Worm (Caenorhabditis elegans) whole organism, L4 larva: Measurements from ENCODE around the gene unc-10.
A peak's percentile ranks its signal among the peaks of the same experiment; 100 is the strongest.

Experiments
- T20F7.1 ChIP-seq: fragments of 200-800 bp; sonication (Bioruptor generic); optimal IDR thresholded peaks from 2 replicates; lab custom pipeline; 2018; ENCODE audit warnings: mild to moderate bottlenecking, missing genetic modification characterization, missing compliant biosample characterization
- Y48G9A.11 ChIP-seq: fragments of 200-800 bp; sonication (Bioruptor generic); IDR thresholded peaks from 2 replicates; pipeline ENCODE4 v1.3.6; 2022; ENCODE audit warnings: missing genetic modification reagents, missing genetic modification characterization, missing compliant biosample characterization
- Y5F2A.4 ChIP-seq: fragments of 200-800 bp; sonication (Bioruptor generic); optimal IDR thresholded peaks from 2 replicates; lab custom pipeline; 2018; ENCODE audit warnings: mild to moderate bottlenecking, missing genetic modification characterization, missing compliant biosample characterization
- aha-1 ChIP-seq: fragments of 150-350 bp; peaks from one replicate; lab custom pipeline; 2014; ENCODE audit warnings: missing biosample characterization, missing genetic modification characterization
- ceh-20 ChIP-seq: fragments of 200-800 bp; sonication (Bioruptor generic); IDR thresholded peaks from 2 replicates; pipeline ENCODE4 v1.3.6; 2022; ENCODE audit warnings: missing genetic modification reagents, missing genetic modification characterization, missing compliant biosample characterization
- ceh-28 ChIP-seq: fragments of 150-350 bp; optimal IDR thresholded peaks from 2 replicates; lab custom pipeline; 2014; ENCODE audit warnings: missing biosample characterization, missing genetic modification reagents, missing genetic modification characterization
- ceh-44 ChIP-seq: fragments of 200-800 bp; sonication (Bioruptor generic); IDR thresholded peaks from 2 replicates; pipeline ENCODE4 v1.3.6; 2022; ENCODE audit warnings: missing genetic modification reagents, missing genetic modification characterization, missing compliant biosample characterization
- ces-1 ChIP-seq: fragments of 150-350 bp; sonication (generic microtip); optimal IDR thresholded peaks from 4 replicates; lab custom pipeline; 2014; ENCODE audit warnings: missing biosample characterization, missing genetic modification reagents, missing genetic modification characterization
- daf-16 ChIP-seq, 3 experiments: sonication (generic microtip); optimal IDR thresholded peaks; 2 replicates each; lab custom pipeline; 2016 to 2017; ENCODE audit warnings: missing genetic modification characterization in 3 of 3, missing genetic modification reagents in 3 of 3, mild to moderate bottlenecking in 2 of 3, missing compliant biosample characterization in 2 of 3, missing biosample characterization in 1 of 3, moderate library complexity in 1 of 3
- daf-19 ChIP-seq: fragments of 200-800 bp; sonication (Bioruptor generic); conservative IDR thresholded peaks from 2 replicates; pipeline ENCODE4 v1.3.6; 2022; ENCODE audit warnings: missing genetic modification characterization, missing compliant biosample characterization
- daf-8 ChIP-seq: fragments of 200-800 bp; sonication (Bioruptor generic); IDR thresholded peaks from 2 replicates; pipeline ENCODE4 v1.3.6; 2022; ENCODE audit warnings: missing genetic modification characterization, missing compliant biosample characterization
- dmd-6 ChIP-seq: fragments of 200-800 bp; sonication (Bioruptor generic); IDR thresholded peaks from 2 replicates; pipeline ENCODE4 v1.3.6; 2022; ENCODE audit warnings: missing genetic modification reagents, missing genetic modification characterization, missing compliant biosample characterization
- dmd-9 ChIP-seq: fragments of 200-800 bp; sonication (Bioruptor generic); IDR thresholded peaks from 2 replicates; pipeline ENCODE4 v1.3.6; 2022; ENCODE audit warnings: missing genetic modification reagents, missing genetic modification characterization, missing compliant biosample characterization
- dpl-1 ChIP-seq: fragments of 150-350 bp; optimal IDR thresholded peaks from 2 replicates; lab custom pipeline; 2014; ENCODE audit warnings: missing biosample characterization, missing genetic modification reagents, missing genetic modification characterization
- dve-1 ChIP-seq: sonication (generic microtip); optimal IDR thresholded peaks from 2 replicates; lab custom pipeline; 2017; ENCODE audit warnings: antibody characterized with exemption, mild to moderate bottlenecking, missing genetic modification characterization, missing compliant biosample characterization; ENCODE audit not compliant: insufficient read depth
- fos-1 ChIP-seq: fragments of 150-350 bp; optimal IDR thresholded peaks from 2 replicates; lab custom pipeline; 2014; ENCODE audit warnings: missing biosample characterization, missing genetic modification characterization
- gei-8 ChIP-seq: fragments of 200-800 bp; sonication (Bioruptor generic); optimal IDR thresholded peaks from 2 replicates; lab custom pipeline; 2018; ENCODE audit warnings: mild to moderate bottlenecking, missing genetic modification characterization, missing compliant biosample characterization
- hif-1 ChIP-seq, 2 experiments: sonication (generic microtip); optimal IDR thresholded peaks; 2 replicates each; lab custom pipeline; 2016 to 2017; ENCODE audit warnings: missing compliant biosample characterization in 2 of 2, missing genetic modification characterization in 2 of 2, missing genetic modification reagents in 2 of 2, missing genotype in 2 of 2, mild to moderate bottlenecking in 1 of 2
- hlh-11 ChIP-seq: fragments of 200-800 bp; sonication (Bioruptor generic); optimal IDR thresholded peaks from 2 replicates; lab custom pipeline; 2018; ENCODE audit warnings: mild to moderate bottlenecking, missing genetic modification characterization, missing compliant biosample characterization
- hlh-30 ChIP-seq: sonication (generic microtip); optimal IDR thresholded peaks from 2 replicates; lab custom pipeline; 2017; ENCODE audit warnings: antibody characterized with exemption, mild to moderate bottlenecking, missing genetic modification characterization, missing compliant biosample characterization; ENCODE audit not compliant: insufficient read depth
- hmg-1.1 ChIP-seq: fragments of 200-800 bp; sonication (Bioruptor generic); IDR thresholded peaks from 2 replicates; pipeline ENCODE4 v1.3.6; 2022; ENCODE audit warnings: missing genetic modification reagents, missing genetic modification characterization, missing compliant biosample characterization
- lin-1 ChIP-seq: fragments of 200-800 bp; sonication (Bioruptor generic); IDR thresholded peaks from 2 replicates; pipeline ENCODE4 v1.3.6; 2022; ENCODE audit warnings: missing genetic modification reagents, missing genetic modification characterization, missing compliant biosample characterization
- lin-29 ChIP-seq: fragments of 200-800 bp; sonication (Bioruptor generic); IDR thresholded peaks from 2 replicates; pipeline ENCODE4 v1.3.6; 2022; ENCODE audit warnings: missing genetic modification reagents, missing genetic modification characterization, missing compliant biosample characterization
- lir-3 ChIP-seq: sonication (generic microtip); optimal IDR thresholded peaks from 2 replicates; lab custom pipeline; 2016; ENCODE audit warnings: mild to moderate bottlenecking, missing genetic modification characterization, missing compliant biosample characterization
- lsy-2 ChIP-seq, 2 experiments: fragments of 150-350 bp in 1 of 2; sonication (generic microtip) in 1 of 2; optimal IDR thresholded peaks; 2 replicates each; lab custom pipeline; 2014 to 2017; ENCODE audit warnings: missing biosample characterization in 2 of 2, missing genetic modification characterization in 2 of 2
- madf-5 ChIP-seq, 2 experiments: fragments of 200-800 bp; sonication (Bioruptor generic); IDR thresholded peaks; 2 replicates each; pipeline ENCODE4 v1.3.6; 2022; ENCODE audit warnings: missing compliant biosample characterization in 2 of 2, missing genetic modification characterization in 2 of 2
- mdl-1 ChIP-seq, 2 experiments: fragments of 150-350 bp in 1 of 2; sonication (generic microtip) in 1 of 2; optimal IDR thresholded peaks; 2 replicates each; lab custom pipeline; 2014 to 2017; ENCODE audit warnings: missing biosample characterization in 2 of 2, missing genetic modification characterization in 2 of 2
- mdt-29 ChIP-seq: fragments of 200-800 bp; sonication (Bioruptor generic); IDR thresholded peaks from 2 replicates; pipeline ENCODE4 v1.3.6; 2022; ENCODE audit warnings: missing genetic modification reagents, missing genetic modification characterization, missing compliant biosample characterization
- mep-1 ChIP-seq: fragments of 150-350 bp; sonication (generic microtip); optimal IDR thresholded peaks from 3 replicates; lab custom pipeline; 2014; ENCODE audit warnings: missing biosample characterization, missing genetic modification characterization
- mes-2 ChIP-seq: sonication (generic microtip); optimal IDR thresholded peaks from 2 replicates; lab custom pipeline; 2016; ENCODE audit warnings: missing genotype, mild to moderate bottlenecking, missing genetic modification characterization, missing compliant biosample characterization; ENCODE audit not compliant: poor library complexity, severe bottlenecking
- mxl-2 ChIP-seq: fragments of 200-800 bp; sonication (Bioruptor generic); conservative IDR thresholded peaks from 2 replicates; pipeline ENCODE4 v1.3.6; 2022; ENCODE audit warnings: missing genetic modification reagents, missing genetic modification characterization, missing compliant biosample characterization
- mxl-3 ChIP-seq: fragments of 200-800 bp; sonication (Bioruptor generic); optimal IDR thresholded peaks from 2 replicates; lab custom pipeline; 2018; ENCODE audit warnings: mild to moderate bottlenecking, missing genetic modification characterization, missing compliant biosample characterization
- nhr-10 ChIP-seq: fragments of 150-350 bp; optimal IDR thresholded peaks from 2 replicates; lab custom pipeline; 2014; ENCODE audit warnings: missing biosample characterization, missing genetic modification characterization
- nhr-102 ChIP-seq: sonication (generic microtip); optimal IDR thresholded peaks from 2 replicates; lab custom pipeline; 2016; ENCODE audit warnings: mild to moderate bottlenecking, missing genetic modification characterization, moderate library complexity, missing compliant biosample characterization
- nhr-28 ChIP-seq: fragments of 150-350 bp; optimal IDR thresholded peaks from 2 replicates; lab custom pipeline; 2014; ENCODE audit warnings: missing biosample characterization, missing genetic modification characterization
- nhr-48 ChIP-seq: sonication (generic microtip); optimal IDR thresholded peaks from 2 replicates; lab custom pipeline; 2016; ENCODE audit warnings: mild to moderate bottlenecking, missing genetic modification characterization, missing compliant biosample characterization
- nhr-6 ChIP-seq: fragments of 150-350 bp; optimal IDR thresholded peaks from 2 replicates; lab custom pipeline; 2014; ENCODE audit warnings: missing biosample characterization, missing genetic modification characterization
- nhr-77 ChIP-seq: fragments of 150-350 bp; optimal IDR thresholded peaks from 2 replicates; lab custom pipeline; 2014; ENCODE audit warnings: missing biosample characterization, missing genetic modification characterization
- pha-4 ChIP-seq, 2 experiments: fragments of 150-350 bp in 1 of 2; fragments of 200-800 bp in 1 of 2; sonication (Bioruptor generic) in 1 of 2; IDR thresholded peaks in 1 of 2; optimal IDR thresholded peaks in 1 of 2; 2 replicates each; pipeline versions ENCODE4 v1.3.6 to Lab custom; 2014 to 2022; ENCODE audit warnings: missing genetic modification characterization in 2 of 2, missing genetic modification reagents in 2 of 2, missing biosample characterization in 1 of 2, missing compliant biosample characterization in 1 of 2
- php-3 ChIP-seq: fragments of 200-800 bp; sonication (Bioruptor generic); IDR thresholded peaks from 2 replicates; pipeline ENCODE4 v1.3.6; 2022; ENCODE audit warnings: missing genetic modification reagents, missing genetic modification characterization, missing compliant biosample characterization
- pqm-1 ChIP-seq: sonication (generic microtip); optimal IDR thresholded peaks from 2 replicates; lab custom pipeline; 2017; ENCODE audit warnings: missing biosample characterization, missing genetic modification characterization
- saeg-2 ChIP-seq: fragments of 200-800 bp; sonication (Bioruptor generic); IDR thresholded peaks from 2 replicates; pipeline ENCODE4 v1.3.6; 2022; ENCODE audit warnings: missing genetic modification reagents, missing genetic modification characterization, missing compliant biosample characterization
- skn-1 ChIP-seq: fragments of 150-350 bp; optimal IDR thresholded peaks from 2 replicates; lab custom pipeline; 2014; ENCODE audit warnings: missing biosample characterization, missing genetic modification characterization
- spr-1 ChIP-seq: sonication (generic microtip); optimal IDR thresholded peaks from 2 replicates; lab custom pipeline; 2016; ENCODE audit warnings: mild to moderate bottlenecking, missing genetic modification characterization, missing compliant biosample characterization
- spr-3 ChIP-seq: fragments of 200-800 bp; sonication (Bioruptor generic); optimal IDR thresholded peaks from 2 replicates; lab custom pipeline; 2018; ENCODE audit warnings: mild to moderate bottlenecking, missing genetic modification characterization, missing compliant biosample characterization
- tra-1 ChIP-seq: fragments of 200-800 bp; sonication (Bioruptor generic); IDR thresholded peaks from 2 replicates; pipeline ENCODE4 v1.3.6; 2022; ENCODE audit warnings: missing genetic modification reagents, missing genetic modification characterization, missing compliant biosample characterization
- unc-39 ChIP-seq: sonication (generic microtip); optimal IDR thresholded peaks from 2 replicates; lab custom pipeline; 2017; ENCODE audit warnings: missing biosample characterization, missing genetic modification characterization
- vab-7 ChIP-seq: fragments of 200-800 bp; sonication (Bioruptor generic); IDR thresholded peaks from 2 replicates; pipeline ENCODE4 v1.3.6; 2022; ENCODE audit warnings: missing genetic modification reagents, missing genetic modification characterization, missing compliant biosample characterization
- zip-2 ChIP-seq: fragments of 150-350 bp; optimal IDR thresholded peaks from 2 replicates; lab custom pipeline; 2014; ENCODE audit warnings: missing biosample characterization, missing genetic modification characterization
- ztf-11 ChIP-seq: fragments of 150-350 bp; optimal IDR thresholded peaks from 2 replicates; lab custom pipeline; 2014; ENCODE audit warnings: missing biosample characterization, missing genetic modification characterization

Gene unc-10

ce11 chrX:7244756-7245155, 35.4 kb downstream of the unc-10 start:
- TF ChIP-seq nhr-102 (tag; lab: Kevin White, UChicago) (peak; percentile 74), daf-8 (GFP tag; lab: Robert Waterston, UW) (no peak), mep-1 (tag; lab: Kevin White, UChicago) (peak; percentile 31), mxl-3 (GFP tag; lab: Kevin White, UChicago) (peak; percentile 35), lin-1 (GFP tag; lab: Robert Waterston, UW) (peak; percentile 85), aha-1 (tag; lab: Kevin White, UChicago) (peak; percentile 90), vab-7 (no peak), nhr-28 (tag; lab: Kevin White, UChicago) (peak; percentile 86), spr-3 (GFP tag; lab: Kevin White, UChicago) (no peak), hmg-1.1 (GFP tag; lab: Robert Waterston, UW) (0 out of 2 replicates have a peak, but pooled peaks have one; percentile 17), spr-1 (tag; lab: Kevin White, UChicago) (no peak), tra-1 (peak; percentile 86), dpl-1 (GFP tag; lab: Kevin White, UChicago) (peak; percentile 2), lin-29 (no peak), mxl-2 (GFP tag; lab: Robert Waterston, UW) (0 out of 2 replicates have a peak, but pooled peaks have one; percentile 26), hlh-30 (tag; lab: Kevin White, UChicago) (peak; percentile 76), ztf-11 (no peak), zip-2 (tag; lab: Kevin White, UChicago) (no peak), saeg-2 (0 out of 2 replicates have a peak, but pooled peaks have one; percentile 8), pha-4 (GFP tag; IDR thresholded peaks at IDR 0.05; lab: Robert Waterston, UW) (no peak), pha-4 (tag; optimal IDR thresholded peaks at IDR 0.05; lab: Kevin White, UChicago) (peak; percentile 33), unc-39 (tag; lab: Kevin White, UChicago) (no peak), ceh-44 (GFP tag; lab: Robert Waterston, UW) (no peak), gei-8 (GFP tag; lab: Kevin White, UChicago) (no peak), mdl-1 (tag; optimal IDR thresholded peaks at IDR 0.05; lab: Kevin White, UChicago) (peak in 1 of 2 experiments; percentile 61), nhr-77 (peak; percentile 73), nhr-6 (tag; lab: Kevin White, UChicago) (peak; percentile 36), Y48G9A.11 (GFP tag; lab: Robert Waterston, UW) (no peak), lir-3 (no peak), dve-1 (tag; lab: Kevin White, UChicago) (peak; percentile 92), mes-2 (tag; lab: Kevin White, UChicago) (peak; percentile 44), daf-19 (GFP tag; lab: Robert Waterston, UW) (no peak), mdt-29 (GFP tag; lab: Robert Waterston, UW) (peak; percentile 74), daf-16 (GFP tag; optimal IDR thresholded peaks at IDR 0.05; lab: Kevin White, UChicago) (peak in 1 of 2 experiments; percentile 57), daf-16 (tag; optimal IDR thresholded peaks at IDR 0.05; lab: Kevin White, UChicago) (peak; percentile 95), lsy-2 (tag; optimal IDR thresholded peaks at IDR 0.05; lab: Kevin White, UChicago) (no peak), madf-5 (GFP tag; IDR thresholded peaks at IDR 0.05; lab: Robert Waterston, UW) (no peak), hlh-11 (tag; lab: Kevin White, UChicago) (peak; percentile 94), fos-1 (tag; lab: Kevin White, UChicago) (no peak), pqm-1 (tag; lab: Kevin White, UChicago) (peak; percentile 93), ces-1 (GFP tag; lab: Kevin White, UChicago) (no peak), dmd-6 (GFP tag; lab: Robert Waterston, UW) (peak; percentile 94), nhr-10 (tag; lab: Kevin White, UChicago) (peak; percentile 53), hif-1 (tag; optimal IDR thresholded peaks at IDR 0.05; lab: Kevin White, UChicago) (peak in 1 of 2 experiments; percentile 25), Y5F2A.4 (no peak), dmd-9 (GFP tag; lab: Robert Waterston, UW) (no peak), skn-1 (tag; lab: Kevin White, UChicago) (no peak), ceh-28 (no peak), T20F7.1 (GFP tag; lab: Kevin White, UChicago) (peak; percentile 48), ceh-20 (GFP tag; lab: Robert Waterston, UW) (peak; percentile 50; the same call in 1 of the 2 replicates), nhr-48 (peak; percentile 75), php-3 (GFP tag; lab: Robert Waterston, UW) (peak; percentile 87)
